Fruit fly (Drosophila melanogaster) whole organism, wandering third instar larva: ENCODE data around the gene CG43088.

Source experiments
- Abd-B ChIP-seq: fragments of >200 bp; optimal IDR thresholded peaks from 2 replicates; lab custom pipeline; 2017; ENCODE audit warnings: missing biosample characterization, missing genetic modification characterization
- CG32264 ChIP-seq: fragments of 200-800 bp; sonication (Bioruptor generic); optimal IDR thresholded peaks from 2 replicates; lab custom pipeline; 2016; ENCODE audit warnings: missing biosample characterization, missing genetic modification characterization
- CG9705 ChIP-seq: fragments of 200-800 bp; sonication (Bioruptor generic); optimal IDR thresholded peaks from 2 replicates; lab custom pipeline; 2018; ENCODE audit warnings: missing biosample characterization, mild to moderate bottlenecking, missing genetic modification characterization
- CrebA ChIP-seq: fragments of 200-800 bp; sonication (Bioruptor generic); optimal IDR thresholded peaks from 2 replicates; lab custom pipeline; 2016; ENCODE audit warnings: missing biosample characterization, mild to moderate bottlenecking, missing genetic modification characterization, borderline replicate concordance
- Dfd ChIP-seq: fragments of >200 bp; optimal IDR thresholded peaks from 2 replicates; lab custom pipeline; 2017; ENCODE audit warnings: missing biosample characterization, missing genetic modification characterization
- Dif ChIP-seq: fragments of 200-275, 200-300 bp; sonication (Bioruptor generic); optimal IDR thresholded peaks from 2 replicates; lab custom pipeline; 2018; ENCODE audit warnings: missing biosample characterization, missing genetic modification characterization; ENCODE audit not compliant: partially characterized antibody
- HLH106 ChIP-seq: fragments of 200-800 bp; optimal IDR thresholded peaks from 3 replicates; lab custom pipeline; 2019; ENCODE audit warnings: missing biosample characterization, mild to moderate bottlenecking, missing genetic modification characterization, moderate library complexity
- Hnf4 ChIP-seq: fragments of 200-800 bp; sonication (Bioruptor generic); optimal IDR thresholded peaks from 2 replicates; lab custom pipeline; 2016; ENCODE audit warnings: missing biosample characterization, mild to moderate bottlenecking, missing genetic modification characterization
- Hr78 ChIP-seq: fragments of >200 bp; optimal IDR thresholded peaks from 2 replicates; lab custom pipeline; 2017; ENCODE audit warnings: missing biosample characterization, missing genetic modification characterization
- Hr83 ChIP-seq: fragments of 200-300 bp; sonication (Bioruptor generic); optimal IDR thresholded peaks from 2 replicates; lab custom pipeline; 2016; ENCODE audit warnings: missing biosample characterization, mild to moderate bottlenecking, missing genetic modification characterization, moderate library complexity; ENCODE audit not compliant: poor library complexity, severe bottlenecking
- Myc ChIP-seq: fragments of >200 bp; optimal IDR thresholded peaks from 2 replicates; lab custom pipeline; 2017
- N ChIP-seq: fragments of >200 bp; optimal IDR thresholded peaks from 2 replicates; lab custom pipeline; 2018; ENCODE audit warnings: missing biosample characterization, missing external identifiers, missing genetic modification characterization
- OdsH ChIP-seq: fragments of 200-800 bp; sonication (Bioruptor generic); optimal IDR thresholded peaks from 2 replicates; lab custom pipeline; 2016; ENCODE audit warnings: missing biosample characterization, mild to moderate bottlenecking, missing genetic modification characterization
- Rel ChIP-seq, 2 experiments: fragments of 200-800 bp; sonication (Bioruptor generic) in 1 of 2; optimal IDR thresholded peaks; 2 replicates in 1 of 2; 3 replicates in 1 of 2; lab custom pipeline; 2016 to 2019; ENCODE audit warnings: mild to moderate bottlenecking in 2 of 2, missing biosample characterization in 2 of 2, missing genetic modification characterization in 2 of 2, moderate library complexity in 1 of 2
- Sp1 ChIP-seq: fragments of 200-800 bp; sonication (Bioruptor generic); optimal IDR thresholded peaks from 3 replicates; lab custom pipeline; 2019; ENCODE audit warnings: missing biosample characterization, mild to moderate bottlenecking, missing genetic modification characterization, moderate library complexity
- Vsx2 ChIP-seq: fragments of 200-300, 225-300 bp; sonication (Bioruptor generic); optimal IDR thresholded peaks from 2 replicates; lab custom pipeline; 2018; ENCODE audit warnings: missing biosample characterization, missing genetic modification characterization; ENCODE audit not compliant: partially characterized antibody
- br ChIP-seq: fragments of 200-800 bp; sonication (Bioruptor generic); optimal IDR thresholded peaks from 2 replicates; lab custom pipeline; 2016; ENCODE audit warnings: missing biosample characterization, missing genetic modification characterization
- brk ChIP-seq: fragments of 200-800 bp; sonication (Bioruptor generic); optimal IDR thresholded peaks from 2 replicates; lab custom pipeline; 2016; ENCODE audit warnings: missing biosample characterization, mild to moderate bottlenecking, missing genetic modification characterization
- dl ChIP-seq, 2 experiments: fragments of 175-275, 200-275 bp in 1 of 2; fragments of 200-275 bp in 1 of 2; sonication (Bioruptor generic); optimal IDR thresholded peaks; lab custom pipeline; 2018; ENCODE audit warnings: mild to moderate bottlenecking in 2 of 2, missing biosample characterization in 2 of 2, missing genetic modification characterization in 2 of 2, moderate library complexity in 2 of 2; ENCODE audit not compliant: partially characterized antibody in 2 of 2, insufficient read depth in 1 of 2
- dmrt93B ChIP-seq: fragments of 200-800 bp; sonication (Bioruptor generic); optimal IDR thresholded peaks from 2 replicates; lab custom pipeline; 2018; ENCODE audit warnings: missing biosample characterization, mild to moderate bottlenecking, missing genetic modification characterization
- dsf ChIP-seq: sonication (Bioruptor generic); optimal IDR thresholded peaks from 2 replicates; lab custom pipeline; 2016; ENCODE audit warnings: missing biosample characterization, missing genetic modification characterization, borderline replicate concordance
- ey ChIP-seq: fragments of 200-800 bp; sonication (Bioruptor generic); optimal IDR thresholded peaks from 2 replicates; lab custom pipeline; 2016; ENCODE audit warnings: missing biosample characterization, missing genetic modification characterization
- foxo ChIP-seq, 2 experiments: fragments of 200-800 bp; sonication (Bioruptor generic); optimal IDR thresholded peaks; 2 replicates in 1 of 2; 3 replicates in 1 of 2; lab custom pipeline; 2016 to 2017; ENCODE audit warnings: missing biosample characterization in 2 of 2, missing genetic modification characterization in 2 of 2
- fru ChIP-seq: fragments of 200-800 bp; sonication (Bioruptor generic); optimal IDR thresholded peaks from 3 replicates; lab custom pipeline; 2016; ENCODE audit warnings: missing biosample characterization, mild to moderate bottlenecking, missing genetic modification characterization
- h ChIP-seq: fragments of 200-800 bp; sonication (Bioruptor generic); optimal IDR thresholded peaks from 3 replicates; lab custom pipeline; 2016; ENCODE audit warnings: missing biosample characterization, mild to moderate bottlenecking, missing genetic modification characterization
- lola ChIP-seq: fragments of >200 bp; optimal IDR thresholded peaks from 2 replicates; lab custom pipeline; 2017; ENCODE audit warnings: missing biosample characterization, missing genetic modification characterization
- pan ChIP-seq: fragments of >200 bp; optimal IDR thresholded peaks from 2 replicates; lab custom pipeline; 2017
- psq ChIP-seq: fragments of 200-800 bp; sonication (Bioruptor generic); optimal IDR thresholded peaks from 3 replicates; lab custom pipeline; 2017; ENCODE audit warnings: missing biosample characterization, mild to moderate bottlenecking, missing genetic modification characterization, moderate library complexity
- rgr ChIP-seq: fragments of 200-800 bp; sonication (Bioruptor generic); optimal IDR thresholded peaks from 3 replicates; lab custom pipeline; 2016; ENCODE audit warnings: missing biosample characterization, mild to moderate bottlenecking, missing genetic modification characterization
- sage ChIP-seq: fragments of 200-800 bp; sonication (Bioruptor generic); optimal IDR thresholded peaks from 2 replicates; lab custom pipeline; 2016; ENCODE audit warnings: missing biosample characterization, mild to moderate bottlenecking, missing genetic modification characterization
- sv ChIP-seq: fragments of 200-800 bp; sonication (Bioruptor generic); optimal IDR thresholded peaks from 3 replicates; lab custom pipeline; 2016; ENCODE audit warnings: missing biosample characterization, missing genetic modification characterization
- tai ChIP-seq: sonication (Bioruptor generic); optimal IDR thresholded peaks from 2 replicates; lab custom pipeline; 2016; ENCODE audit warnings: missing biosample characterization, missing genetic modification characterization
- usp ChIP-seq: fragments of >200 bp; optimal IDR thresholded peaks from 2 replicates; lab custom pipeline; 2017; ENCODE audit warnings: missing biosample characterization, missing genetic modification characterization
- woc ChIP-seq: sonication (Bioruptor generic); optimal IDR thresholded peaks from 2 replicates; lab custom pipeline; 2016; ENCODE audit warnings: missing biosample characterization, mild to moderate bottlenecking, missing genetic modification characterization

The CG43088 gene

DNA sequence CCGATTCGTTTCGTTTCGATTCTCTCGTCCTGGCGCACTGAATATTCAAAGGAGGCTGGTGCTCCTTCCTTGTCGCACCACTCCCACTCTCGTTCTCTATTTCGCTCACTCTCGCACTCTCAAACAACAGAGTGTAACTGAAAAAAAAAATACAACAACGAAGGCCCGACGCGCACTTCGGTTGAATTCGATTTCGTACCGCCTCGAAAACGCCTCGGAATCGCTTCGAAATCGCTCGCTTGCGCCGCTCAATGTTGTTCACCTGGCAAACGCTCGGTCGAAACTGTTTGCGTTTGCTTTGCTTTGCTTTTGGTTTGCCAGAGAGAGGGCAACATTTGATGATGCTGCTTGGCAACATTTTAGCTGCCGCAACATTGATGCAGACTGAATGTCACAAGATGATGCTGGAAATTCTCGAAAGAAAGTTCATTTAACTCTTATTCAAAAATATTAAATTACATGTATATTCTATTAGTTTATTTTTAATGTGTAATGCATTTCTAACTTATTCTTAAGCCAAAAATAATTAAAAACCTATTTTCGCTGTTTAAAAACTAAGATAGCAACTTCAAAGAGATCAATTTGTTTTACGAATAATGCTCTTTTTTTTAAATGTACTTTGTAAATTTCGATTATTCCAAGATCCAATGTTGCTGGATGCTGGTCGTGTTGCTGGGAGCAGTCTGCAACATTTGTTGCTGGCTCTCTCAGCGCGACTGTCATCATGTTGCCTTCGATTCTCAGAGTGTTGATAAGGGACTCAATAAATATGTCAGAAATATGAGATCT, 47.1 kb downstream of the CG43088 start, which contains the start of gene NetB:
Gene NetB (minus strand): TSS at position 291 of the 789 bp plus-strand sequence.
- TF ChIP-seq N, result no peak
- no peak for TF ChIP-seq usp (GFP tag; lab: Kevin White, UChicago)
- no peak for TF ChIP-seq sv (GFP tag; lab: Kevin White, UChicago)
- no peak for TF ChIP-seq Sp1 (GFP tag; lab: Kevin White, UChicago)
- no peak for TF ChIP-seq rgr
- no peak for TF ChIP-seq brk (GFP tag; lab: Kevin White, UChicago)
- TF ChIP-seq Hr83 (GFP tag; lab: Kevin White, UChicago), result no peak
- no peak for TF ChIP-seq Vsx2
- TF ChIP-seq fru (GFP tag; lab: Kevin White, UChicago), result no peak

DNA sequence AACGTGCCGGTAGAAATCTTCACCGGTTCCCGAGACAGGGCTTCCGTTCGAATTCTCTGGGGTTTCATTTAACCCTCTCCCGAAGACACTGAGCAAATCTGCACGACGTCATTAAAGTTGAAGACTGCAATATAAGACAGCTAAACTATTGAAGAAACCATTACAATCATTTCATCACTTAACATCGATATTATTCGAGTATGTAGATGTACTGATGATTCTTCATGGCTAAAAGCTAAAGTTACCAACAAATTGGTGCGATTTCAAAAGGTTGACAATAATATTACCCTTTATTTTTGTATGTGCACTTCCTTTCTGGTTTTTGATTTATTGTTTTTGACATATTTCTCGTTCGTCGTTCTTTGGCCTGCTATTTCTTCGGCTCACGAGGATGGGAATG, 48.3 kb downstream of the CG43088 start:
- TF ChIP-seq Sp1 (GFP tag; lab: Kevin White, UChicago), result peak; percentile 63
- TF ChIP-seq fru (GFP tag; lab: Kevin White, UChicago), result peak; percentile 82
- no peak for TF ChIP-seq Hr83 (GFP tag; lab: Kevin White, UChicago)
- no peak for TF ChIP-seq lola
- TF ChIP-seq dl (GFP tag; optimal IDR thresholded peaks at IDR 0.05; lab: Kevin White, UChicago; ENCODE audit: insufficient read depth in 1 of 2, partially characterized antibody in 2 of 2), result no peak
- peak; percentile 64 for TF ChIP-seq psq (GFP tag; lab: Kevin White, UChicago)
- TF ChIP-seq woc (GFP tag; lab: Kevin White, UChicago), result peak; percentile 73
- TF ChIP-seq pan (lab: Kevin White, UChicago), result no peak
- no peak for TF ChIP-seq Dfd
- peak; percentile 71 for TF ChIP-seq h (GFP tag; lab: Kevin White, UChicago)
- no peak for TF ChIP-seq CG32264 (GFP tag; lab: Kevin White, UChicago)
- TF ChIP-seq OdsH (GFP tag; lab: Kevin White, UChicago), result peak; percentile 59
- no peak for TF ChIP-seq Myc (lab: Kevin White, UChicago)
- peak in 1 of 2 experiments; percentile 80 for TF ChIP-seq foxo (GFP tag; optimal IDR thresholded peaks at IDR 0.05; lab: Kevin White, UChicago)
- peak; percentile 43 for TF ChIP-seq dmrt93B (GFP tag; lab: Kevin White, UChicago)
- TF ChIP-seq sage (GFP tag; lab: Kevin White, UChicago), result no peak
- no peak for TF ChIP-seq Rel (GFP tag; optimal IDR thresholded peaks at IDR 0.05; lab: Kevin White, UChicago)
- TF ChIP-seq Rel (tag; optimal IDR thresholded peaks at IDR 0.05; lab: Kevin White, UChicago), result no peak
- TF ChIP-seq HLH106 (tag; lab: Kevin White, UChicago), result peak; percentile 79
- TF ChIP-seq Hnf4, result peak; percentile 22
- no peak for TF ChIP-seq Abd-B (GFP tag; lab: Kevin White, UChicago)
- peak; percentile 69 for TF ChIP-seq br
- TF ChIP-seq Hr78, result no peak
- no peak for TF ChIP-seq Vsx2
- TF ChIP-seq N, result no peak
- TF ChIP-seq ey, result peak; percentile 79
- no peak for TF ChIP-seq CrebA
- TF ChIP-seq rgr, result peak; percentile 63
- no peak for TF ChIP-seq dsf (GFP tag; lab: Kevin White, UChicago)
- peak; percentile 55 for TF ChIP-seq CG9705 (GFP tag; lab: Kevin White, UChicago)

DNA sequence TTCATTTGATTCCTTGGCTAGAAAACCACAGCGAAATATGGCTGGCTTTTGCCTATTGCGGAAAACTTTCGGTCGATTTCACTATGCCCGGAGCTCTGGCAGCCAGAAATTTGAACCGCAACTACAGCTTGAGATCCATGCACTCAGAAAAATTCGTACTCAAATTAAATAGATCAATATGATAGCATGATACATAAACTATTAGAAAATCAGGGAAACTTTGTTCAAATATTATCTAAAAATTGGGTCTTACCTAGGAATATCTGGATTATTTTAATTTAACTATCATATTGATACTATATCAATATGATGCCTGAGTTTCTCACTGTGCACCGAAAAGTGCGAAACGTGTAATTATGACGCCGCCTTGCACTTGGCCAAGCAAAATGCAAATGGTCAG, 49.0 kb downstream of the CG43088 start:
- TF ChIP-seq h (GFP tag; lab: Kevin White, UChicago), result peak; percentile 18
- TF ChIP-seq tai (GFP tag; lab: Kevin White, UChicago), result no peak
- no peak for TF ChIP-seq Dif (GFP tag; lab: Kevin White, UChicago)
- TF ChIP-seq HLH106 (tag; lab: Kevin White, UChicago), result peak; percentile 15
